Worm (Caenorhabditis elegans) whole organism, late embryonic: Measurements from ENCODE around the gene klf-1.

Experiments
- F13H6.1 ChIP-seq: sonication (generic microtip); optimal IDR thresholded peaks from 2 replicates; lab custom pipeline; 2016; ENCODE audit warnings: missing genetic modification characterization, missing compliant biosample characterization
- T23F11.4 ChIP-seq: fragments of 200-800 bp; sonication (Bioruptor generic); optimal IDR thresholded peaks from 2 replicates; lab custom pipeline; 2018; ENCODE audit warnings: mild to moderate bottlenecking, missing genetic modification characterization, missing compliant biosample characterization
- Y22D7AL.16 ChIP-seq: sonication (generic microtip); optimal IDR thresholded peaks from 2 replicates; lab custom pipeline; 2016; ENCODE audit warnings: missing genetic modification characterization, missing compliant biosample characterization
- ceh-18 ChIP-seq: sonication (generic microtip); optimal IDR thresholded peaks from 2 replicates; lab custom pipeline; 2016; ENCODE audit warnings: missing genetic modification characterization, missing compliant biosample characterization
- ceh-19 ChIP-seq: fragments of 200-800 bp; sonication (Bioruptor generic); optimal IDR thresholded peaks from 2 replicates; lab custom pipeline; 2018; ENCODE audit warnings: mild to moderate bottlenecking, missing genetic modification characterization, missing compliant biosample characterization
- ceh-22 ChIP-seq: sonication (generic microtip); optimal IDR thresholded peaks from 2 replicates; lab custom pipeline; 2017; ENCODE audit warnings: missing biosample characterization, missing genetic modification characterization
- ceh-30 ChIP-seq: fragments of 150-350 bp; optimal IDR thresholded peaks from 2 replicates; lab custom pipeline; 2014; ENCODE audit warnings: missing biosample characterization, missing genetic modification characterization
- ceh-31 ChIP-seq: sonication (generic microtip); optimal IDR thresholded peaks from 2 replicates; lab custom pipeline; 2016; ENCODE audit warnings: missing genetic modification characterization, missing compliant biosample characterization
- ceh-34 ChIP-seq: sonication (generic microtip); optimal IDR thresholded peaks from 2 replicates; lab custom pipeline; 2016; ENCODE audit warnings: mild to moderate bottlenecking, missing genetic modification characterization, missing compliant biosample characterization
- ceh-45 ChIP-seq: fragments of 200-800 bp; sonication (Bioruptor generic); IDR thresholded peaks from 2 replicates; pipeline ENCODE4 v1.3.6; 2022; ENCODE audit warnings: missing genetic modification reagents, missing genetic modification characterization, missing compliant biosample characterization
- ceh-48 ChIP-seq: sonication (generic microtip); optimal IDR thresholded peaks from 2 replicates; lab custom pipeline; 2016; ENCODE audit warnings: missing genetic modification characterization, inconsistent platforms, missing compliant biosample characterization
- ceh-9 ChIP-seq: sonication (generic microtip); optimal IDR thresholded peaks from 2 replicates; lab custom pipeline; 2016; ENCODE audit warnings: mild to moderate bottlenecking, missing genetic modification characterization, inconsistent platforms, missing compliant biosample characterization
- elt-2 ChIP-seq: sonication (generic microtip); optimal IDR thresholded peaks from 2 replicates; lab custom pipeline; 2016; ENCODE audit warnings: missing genetic modification reagents, missing genetic modification characterization, missing compliant biosample characterization
- fax-1 ChIP-seq: sonication (generic microtip); optimal IDR thresholded peaks from 2 replicates; lab custom pipeline; 2016; ENCODE audit warnings: missing genotype, missing genetic modification characterization, missing compliant biosample characterization
- fkh-6 ChIP-seq: sonication (generic microtip); optimal IDR thresholded peaks from 2 replicates; lab custom pipeline; 2016; ENCODE audit warnings: missing genetic modification characterization, missing compliant biosample characterization
- gmeb-2 ChIP-seq: sonication (generic microtip); optimal IDR thresholded peaks from 2 replicates; lab custom pipeline; 2016; ENCODE audit warnings: missing genetic modification characterization, inconsistent platforms, missing compliant biosample characterization
- hlh-30 ChIP-seq: sonication (generic microtip); optimal IDR thresholded peaks from 2 replicates; lab custom pipeline; 2017; ENCODE audit warnings: antibody characterized with exemption, missing genetic modification characterization, missing compliant biosample characterization; ENCODE audit not compliant: insufficient read depth
- madf-2 ChIP-seq: sonication (generic microtip); optimal IDR thresholded peaks from 2 replicates; lab custom pipeline; 2017; ENCODE audit warnings: missing genetic modification characterization, missing compliant biosample characterization
- nfya-1 ChIP-seq: sonication (generic microtip); optimal IDR thresholded peaks from 2 replicates; lab custom pipeline; 2017; ENCODE audit warnings: missing genetic modification characterization, mild to moderate bottlenecking, missing compliant biosample characterization, antibody characterized with exemption, moderate library complexity
- nhr-11 ChIP-seq: fragments of 150-350 bp; optimal IDR thresholded peaks from 2 replicates; lab custom pipeline; 2014; ENCODE audit warnings: missing biosample characterization, missing genetic modification characterization
- nhr-232 ChIP-seq: sonication (generic microtip); optimal IDR thresholded peaks from 2 replicates; lab custom pipeline; 2016; ENCODE audit warnings: missing genetic modification characterization, missing compliant biosample characterization
- npax-4 ChIP-seq: sonication (generic microtip); optimal IDR thresholded peaks from 2 replicates; lab custom pipeline; 2016; ENCODE audit warnings: missing genetic modification characterization, missing compliant biosample characterization
- pat-9 ChIP-seq: fragments of 200-800 bp; sonication (Bioruptor generic); optimal IDR thresholded peaks from 2 replicates; lab custom pipeline; 2018; ENCODE audit warnings: mild to moderate bottlenecking, missing genetic modification characterization, moderate library complexity, missing compliant biosample characterization
- pax-1 ChIP-seq: fragments of 150-350 bp; optimal IDR thresholded peaks from 2 replicates; lab custom pipeline; 2014; ENCODE audit warnings: missing biosample characterization, missing genetic modification characterization
- pha-4 ChIP-seq: fragments of 150-350 bp; optimal IDR thresholded peaks from 2 replicates; lab custom pipeline; 2018; ENCODE audit warnings: missing biosample characterization, missing genetic modification reagents, missing genetic modification characterization
- pqm-1 ChIP-seq: sonication (generic microtip); optimal IDR thresholded peaks from 2 replicates; lab custom pipeline; 2016; ENCODE audit warnings: missing genetic modification characterization, missing compliant biosample characterization
- pros-1 ChIP-seq: fragments of 150-350 bp; optimal IDR thresholded peaks from 2 replicates; lab custom pipeline; 2014; ENCODE audit warnings: missing biosample characterization, missing genetic modification reagents, missing genetic modification characterization
- syd-9 ChIP-seq: sonication (generic microtip); optimal IDR thresholded peaks from 2 replicates; lab custom pipeline; 2016; ENCODE audit warnings: mild to moderate bottlenecking, missing genetic modification characterization, moderate library complexity, missing compliant biosample characterization
- ttx-3 ChIP-seq: sonication (generic microtip); optimal IDR thresholded peaks from 2 replicates; lab custom pipeline; 2016; ENCODE audit warnings: missing genetic modification reagents, missing genetic modification characterization, missing compliant biosample characterization
- unc-42 ChIP-seq: sonication (generic microtip); optimal IDR thresholded peaks from 2 replicates; lab custom pipeline; 2016; ENCODE audit warnings: missing genotype, missing genetic modification characterization, missing compliant biosample characterization

The klf-1 gene

DNA sequence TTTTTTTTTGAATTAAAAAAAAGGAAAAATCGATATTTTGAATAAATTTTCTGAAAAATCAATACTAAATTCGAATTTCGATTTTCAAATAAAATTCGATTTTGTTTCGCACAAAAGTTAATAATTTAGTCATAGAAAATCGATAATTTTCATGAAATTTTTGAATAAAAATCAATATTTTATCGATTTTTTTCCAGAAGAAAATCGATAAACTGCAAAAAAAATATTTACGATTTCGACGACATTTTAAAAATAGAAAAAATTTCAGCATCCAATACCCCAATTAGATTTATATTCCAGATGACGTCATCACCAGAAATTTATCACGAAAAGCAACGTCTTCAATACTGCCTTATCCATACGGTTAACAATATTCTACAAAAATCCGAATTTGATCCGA lies 38.3 kb upstream of the klf-1 start, which contains the start of gene josd-1:
Gene josd-1 (plus strand): TSS at position 301 of the 400 bp plus-strand sequence.
- no peak for TF ChIP-seq ceh-18 (tag; lab: Kevin White, UChicago)
- TF ChIP-seq nhr-232 (tag; lab: Kevin White, UChicago): no peak
- no peak for TF ChIP-seq npax-4 (tag; lab: Kevin White, UChicago)
- TF ChIP-seq pros-1 (tag; lab: Kevin White, UChicago): no peak
- TF ChIP-seq ceh-45 (GFP tag; lab: Robert Waterston, UW): no peak
- no peak for TF ChIP-seq madf-2 (tag; lab: Kevin White, UChicago)
- no peak for TF ChIP-seq unc-42 (tag; lab: Kevin White, UChicago)
- TF ChIP-seq syd-9: no peak
- no peak for TF ChIP-seq ceh-31 (tag; lab: Kevin White, UChicago)
- TF ChIP-seq ceh-19 (GFP tag; lab: Kevin White, UChicago): no peak
- no peak for TF ChIP-seq gmeb-2 (tag; lab: Kevin White, UChicago)
- no peak for TF ChIP-seq ceh-22 (tag; lab: Kevin White, UChicago)
- no peak for TF ChIP-seq Y22D7AL.16
- no peak for TF ChIP-seq F13H6.1 (tag; lab: Kevin White, UChicago)

DNA sequence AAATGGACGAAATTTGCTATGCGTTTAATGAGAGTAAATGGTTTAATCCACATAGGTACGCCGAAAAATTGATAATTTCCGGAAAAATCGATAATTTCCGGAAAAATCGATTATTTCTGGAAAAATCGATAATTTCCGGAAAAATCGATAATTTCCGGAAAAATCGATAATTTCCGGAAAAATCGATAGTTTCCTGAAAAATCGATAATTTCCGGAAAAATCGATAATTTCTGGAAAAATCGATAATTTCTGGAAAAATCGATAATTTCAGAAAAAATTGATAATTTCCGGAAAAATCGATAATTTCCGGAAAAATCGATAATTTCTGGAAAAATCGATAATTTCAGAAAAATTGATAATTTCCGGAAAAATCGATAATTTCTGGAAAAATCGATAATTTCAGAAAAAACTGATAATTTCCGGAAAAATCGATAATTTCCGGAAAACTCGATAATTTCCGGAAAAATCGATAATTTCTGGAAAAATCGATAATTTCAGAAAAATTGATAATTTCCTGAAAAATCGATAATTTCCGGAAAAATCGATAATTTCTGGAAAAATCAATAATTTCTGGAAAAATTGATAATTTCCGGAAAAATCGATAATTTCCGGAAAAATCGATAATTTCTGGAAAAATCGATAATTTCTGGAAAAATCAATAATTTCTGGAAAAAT lies 37.7 kb upstream of the klf-1 start:
- peak; percentile 94 for TF ChIP-seq ceh-48 (tag; lab: Kevin White, UChicago)
- TF ChIP-seq, all 69 proteins: peak for 1; not testable (repeated sequence) for 68

DNA sequence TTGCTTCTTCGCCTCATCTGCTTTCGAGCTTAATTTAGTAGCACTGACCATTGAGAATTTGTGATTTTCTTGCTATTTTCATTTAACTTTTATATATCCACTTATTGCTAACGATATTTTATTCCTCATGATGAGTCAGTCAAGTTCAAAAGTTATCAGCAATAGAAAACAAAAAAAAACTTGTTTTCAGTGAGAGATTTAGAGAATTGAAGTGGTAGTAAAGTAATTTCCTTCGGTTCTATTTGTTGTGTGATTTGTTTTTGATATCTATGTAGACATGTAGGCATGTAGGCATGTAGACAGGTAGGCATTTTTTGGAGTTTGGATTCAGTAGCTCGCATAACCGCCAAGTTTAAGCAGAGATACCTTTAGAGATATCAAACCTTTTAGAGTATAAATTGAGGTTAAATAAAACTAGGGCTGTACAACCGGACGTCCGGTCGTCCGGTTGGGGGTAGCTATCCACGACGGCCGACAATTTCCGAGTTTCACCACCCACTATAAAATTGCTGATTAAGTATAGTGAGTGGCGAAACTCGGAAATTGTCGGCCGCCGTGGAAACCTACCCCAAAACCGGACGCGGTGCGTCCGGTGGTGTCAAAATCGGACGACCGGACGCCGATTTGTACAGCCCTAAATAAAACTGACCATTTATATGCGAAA lies 33.6 kb upstream of the klf-1 start, which contains the start of gene Y71H2AR.2:
Gene Y71H2AR.2 (minus strand): TSS at position 51 of the 664 bp plus-strand sequence.
- TF ChIP-seq ceh-48 (tag; lab: Kevin White, UChicago): no peak
- TF ChIP-seq ceh-30: no peak
- TF ChIP-seq npax-4 (tag; lab: Kevin White, UChicago): no peak
- TF ChIP-seq pqm-1 (tag; lab: Kevin White, UChicago): no peak
- no peak for TF ChIP-seq fkh-6
- TF ChIP-seq elt-2 (tag; lab: Kevin White, UChicago): no peak
- TF ChIP-seq pat-9 (tag; lab: Kevin White, UChicago): no peak
- no peak for TF ChIP-seq ttx-3 (tag; lab: Kevin White, UChicago)
- no peak for TF ChIP-seq ceh-9 (tag; lab: Kevin White, UChicago)
- no peak for TF ChIP-seq hlh-30 (tag; lab: Kevin White, UChicago)
- no peak for TF ChIP-seq nfya-1
- no peak for TF ChIP-seq ceh-31 (tag; lab: Kevin White, UChicago)
- no peak for TF ChIP-seq pax-1 (tag; lab: Kevin White, UChicago)
- no peak for TF ChIP-seq ceh-34 (tag; lab: Kevin White, UChicago)
- no peak for TF ChIP-seq fax-1 (tag; lab: Kevin White, UChicago)
- no peak for TF ChIP-seq T23F11.4 (GFP tag; lab: Kevin White, UChicago)
- TF ChIP-seq pros-1 (tag; lab: Kevin White, UChicago): no peak
- TF ChIP-seq, all 69 proteins: peak for 0

DNA sequence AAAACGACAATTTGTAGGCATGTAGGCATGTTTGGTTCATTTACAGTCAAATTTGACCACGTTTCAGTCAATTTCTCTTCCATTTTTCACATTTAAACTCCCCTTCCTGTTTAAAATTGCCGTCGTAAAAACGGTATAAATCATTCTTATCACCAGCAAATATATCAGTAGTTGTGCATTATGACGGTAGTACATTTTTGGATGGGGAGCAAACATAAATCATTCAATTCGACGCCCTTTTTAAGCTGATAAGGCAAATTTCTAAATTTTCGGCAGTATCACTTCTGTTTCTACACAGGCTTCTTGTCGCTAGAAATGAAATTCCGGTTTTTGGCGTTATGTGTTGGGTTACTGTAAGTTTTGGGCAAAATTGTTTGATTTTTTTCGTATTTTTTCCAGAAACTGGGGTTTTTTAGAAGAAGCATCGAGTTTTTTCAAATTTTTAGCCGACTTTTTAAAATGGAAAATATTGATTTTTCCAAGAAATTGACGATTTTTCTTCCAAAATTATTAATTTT lies 32.7 kb upstream of the klf-1 start, which contains the start of gene H34I24.2:
Gene H34I24.2 (plus strand): TSS at position 189 of the 518 bp plus-strand sequence.
- TF ChIP-seq pqm-1 (tag; lab: Kevin White, UChicago): no peak
- TF ChIP-seq ceh-34 (tag; lab: Kevin White, UChicago): no peak
- TF ChIP-seq pros-1 (tag; lab: Kevin White, UChicago): no peak
- TF ChIP-seq ceh-31 (tag; lab: Kevin White, UChicago): no peak
- no peak for TF ChIP-seq ceh-48 (tag; lab: Kevin White, UChicago)
- no peak for TF ChIP-seq nhr-11 (tag; lab: Kevin White, UChicago)
- TF ChIP-seq nhr-232 (tag; lab: Kevin White, UChicago): no peak
- no peak for TF ChIP-seq nfya-1
- TF ChIP-seq pha-4 (tag; lab: Kevin White, UChicago): no peak
